Worm (Caenorhabditis elegans) whole organism, L1 larva: ENCODE results near the gene C05E4.15.

Source experiments
- F16B12.6 ChIP-seq: fragments of 150-350 bp; optimal IDR thresholded peaks from 2 replicates; lab custom pipeline; 2014; ENCODE audit warnings: missing biosample characterization, missing genetic modification characterization
- fkh-4 ChIP-seq: sonication (generic microtip); optimal IDR thresholded peaks from 2 replicates; lab custom pipeline; 2016; ENCODE audit warnings: missing compliant biosample characterization, missing genetic modification characterization, borderline replicate concordance
- hlh-17 ChIP-seq: fragments of 200-800 bp; sonication (Bioruptor generic); optimal IDR thresholded peaks from 2 replicates; lab custom pipeline; 2018; ENCODE audit warnings: missing genetic modification characterization, mild to moderate bottlenecking, missing compliant biosample characterization, moderate library complexity, borderline replicate concordance
- irx-1 ChIP-seq: sonication (generic microtip); optimal IDR thresholded peaks from 2 replicates; lab custom pipeline; 2016; ENCODE audit warnings: missing genetic modification characterization, missing compliant biosample characterization
- isw-1 ChIP-seq: fragments of 200-800 bp; sonication (Bioruptor generic); IDR thresholded peaks from 2 replicates; pipeline ENCODE4 v1.3.6; 2022; ENCODE audit warnings: missing genetic modification characterization, missing compliant biosample characterization
- lin-13 ChIP-seq: fragments of 150-350 bp; optimal IDR thresholded peaks from 2 replicates; lab custom pipeline; 2014; ENCODE audit warnings: missing biosample characterization, missing genetic modification reagents, missing genetic modification characterization
- lin-39 ChIP-seq: fragments of 150-350 bp; optimal IDR thresholded peaks from 2 replicates; lab custom pipeline; 2014; ENCODE audit warnings: missing biosample characterization, missing genetic modification reagents, missing genetic modification characterization
- lir-3 ChIP-seq: sonication (generic microtip); optimal IDR thresholded peaks from 2 replicates; lab custom pipeline; 2016; ENCODE audit warnings: mild to moderate bottlenecking, missing genetic modification characterization, moderate library complexity, missing compliant biosample characterization; ENCODE audit not compliant: poor library complexity
- mab-9 ChIP-seq: fragments of 200-800 bp; sonication (Bioruptor generic); IDR thresholded peaks from 2 replicates; pipeline ENCODE4 v1.3.6; 2022; ENCODE audit warnings: missing genetic modification reagents, missing genetic modification characterization, missing compliant biosample characterization
- nhr-28 ChIP-seq: fragments of 150-350 bp; optimal IDR thresholded peaks from 2 replicates; lab custom pipeline; 2014; ENCODE audit warnings: missing biosample characterization, missing genetic modification characterization
- nhr-76 ChIP-seq: sonication (generic microtip); optimal IDR thresholded peaks from 2 replicates; lab custom pipeline; 2017; ENCODE audit warnings: missing biosample characterization, missing genetic modification characterization
- nhr-90 ChIP-seq: sonication (generic microtip); optimal IDR thresholded peaks from 2 replicates; lab custom pipeline; 2016; ENCODE audit warnings: mild to moderate bottlenecking, missing genetic modification characterization, missing compliant biosample characterization; ENCODE audit not compliant: poor library complexity
- pax-3 ChIP-seq: fragments of 200-800 bp; sonication (Bioruptor generic); optimal IDR thresholded peaks from 2 replicates; lab custom pipeline; 2018; ENCODE audit warnings: mild to moderate bottlenecking, missing genetic modification characterization, moderate library complexity, missing compliant biosample characterization
- snpc-4 ChIP-seq: fragments of 150-350 bp; optimal IDR thresholded peaks from 2 replicates; lab custom pipeline; 2014; ENCODE audit warnings: missing biosample characterization, missing genetic modification characterization
- sox-4 ChIP-seq: sonication (generic microtip); optimal IDR thresholded peaks from 2 replicates; lab custom pipeline; 2016; ENCODE audit warnings: missing genetic modification characterization, missing compliant biosample characterization
- sptf-1 ChIP-seq: fragments of 150-350 bp; optimal IDR thresholded peaks from 2 replicates; lab custom pipeline; 2014; ENCODE audit warnings: missing biosample characterization, missing genetic modification characterization
- vab-15 ChIP-seq: sonication (generic microtip); optimal IDR thresholded peaks from 2 replicates; lab custom pipeline; 2017; ENCODE audit warnings: missing genotype, mild to moderate bottlenecking, missing genetic modification characterization, missing compliant biosample characterization

C05E4.15 gene

ce11 chrV:708808-709207 lies 52.3 kb downstream of the C05E4.15 start, which contains the start of gene srbc-39:
srbc-39 (plus strand) TSS chrV:709108.
- TF ChIP-seq pax-3 (tag; lab: Kevin White, UChicago) (no peak), isw-1 (GFP tag; lab: Robert Waterston, UW) (no peak), vab-15 (tag; lab: Kevin White, UChicago) (no peak), snpc-4 (tag; lab: Kevin White, UChicago) (no peak), sox-4 (tag; lab: Kevin White, UChicago) (no peak), nhr-90 (no peak), nhr-76 (tag; lab: Kevin White, UChicago) (no peak), mab-9 (GFP tag; lab: Robert Waterston, UW) (no peak), lir-3 (tag; lab: Kevin White, UChicago) (no peak), hlh-17 (GFP tag; lab: Kevin White, UChicago) (no peak), lin-39 (tag; lab: Kevin White, UChicago) (no peak), irx-1 (no peak), sptf-1 (tag; lab: Kevin White, UChicago) (no peak), nhr-28 (tag; lab: Kevin White, UChicago) (no peak), fkh-4 (tag; lab: Kevin White, UChicago) (no peak), lin-13 (GFP tag; lab: Kevin White, UChicago) (no peak), F16B12.6 (no peak)
